Fruit fly (Drosophila melanogaster) whole organism, embryonic: ENCODE measurements around the gene CG5056.
A peak's percentile ranks its signal among the peaks of the same experiment; 100 is the strongest.

Experiments used
- CG10654 ChIP-seq: fragments of 200-800 bp; sonication (Bioruptor generic); optimal IDR thresholded peaks from 2 replicates; lab custom pipeline; 2016; ENCODE audit warnings: missing biosample characterization, missing genetic modification characterization
- CG12236 ChIP-seq: fragments of 200-800 bp; sonication (Bioruptor generic); optimal IDR thresholded peaks from 2 replicates; lab custom pipeline; 2016; ENCODE audit warnings: missing biosample characterization, missing genetic modification characterization
- CG14965 ChIP-seq: fragments of 200-800 bp; sonication (Bioruptor generic); optimal IDR thresholded peaks from 2 replicates; lab custom pipeline; 2016; ENCODE audit warnings: missing biosample characterization, missing genetic modification characterization, borderline replicate concordance
- CG16813 ChIP-seq: fragments of 200-800 bp; sonication (Bioruptor generic); IDR thresholded peaks from 3 replicates; pipeline ENCODE4 v1.3.6; 2022; ENCODE audit warnings: missing biosample characterization, missing genetic modification characterization; ENCODE audit not compliant: partially characterized antibody
- CG1832 ChIP-seq: fragments of 200-800 bp; sonication (Bioruptor generic); optimal IDR thresholded peaks from 2 replicates; lab custom pipeline; 2017; ENCODE audit warnings: missing biosample characterization, mild to moderate bottlenecking, missing genetic modification characterization, inconsistent platforms
- CG30431 ChIP-seq: fragments of 200-800 bp; sonication (Bioruptor generic); optimal IDR thresholded peaks from 2 replicates; lab custom pipeline; 2017; ENCODE audit warnings: missing biosample characterization, missing genetic modification characterization
- CG31441 ChIP-seq: fragments of 200-800 bp; sonication (Bioruptor generic); IDR thresholded peaks from 2 replicates; pipeline ENCODE4 v1.3.6; 2022; ENCODE audit warnings: missing biosample characterization, missing genetic modification characterization
- CG34422 ChIP-seq: fragments of 200-800 bp; sonication (Bioruptor generic); IDR thresholded peaks from 3 replicates; pipeline ENCODE4 v1.3.6; 2022; ENCODE audit warnings: missing biosample characterization, missing genetic modification characterization
- CG3726 ChIP-seq: fragments of 200-800 bp; sonication (Bioruptor generic); IDR thresholded peaks from 3 replicates; pipeline ENCODE4, ENCODE4 v1.3.6; 2022; ENCODE audit warnings: missing biosample characterization, missing genetic modification characterization
- CG5180 ChIP-seq: fragments of 200-800 bp; sonication (Bioruptor generic); optimal IDR thresholded peaks from 3 replicates; lab custom pipeline; 2017; ENCODE audit warnings: missing biosample characterization, missing genetic modification characterization, mild to moderate bottlenecking, moderate library complexity, missing genetic modification reagents
- CG8924 ChIP-seq: fragments of 200-800 bp; optimal IDR thresholded peaks from 3 replicates; lab custom pipeline; 2019; ENCODE audit warnings: missing biosample characterization, mild to moderate bottlenecking, missing genetic modification characterization, moderate library complexity
- CG9932 ChIP-seq: fragments of 200-800 bp; sonication (Bioruptor generic); IDR thresholded peaks from 2 replicates; pipeline ENCODE4 v1.3.6; 2022; ENCODE audit warnings: missing biosample characterization, missing genetic modification characterization
- Chrac-16 ChIP-seq: fragments of 200-800 bp; sonication (Bioruptor generic); optimal IDR thresholded peaks from 3 replicates; lab custom pipeline; 2016; ENCODE audit warnings: missing biosample characterization, missing genetic modification characterization
- Deaf1 ChIP-seq: fragments of 200-800 bp; optimal IDR thresholded peaks from 3 replicates; lab custom pipeline; 2019; ENCODE audit warnings: missing biosample characterization, mild to moderate bottlenecking, missing genetic modification characterization, moderate library complexity
- Dfd ChIP-seq, 2 experiments: fragments of >200 bp; optimal IDR thresholded peaks; 2 replicates each; lab custom pipeline; 2017; ENCODE audit warnings: missing biosample characterization in 2 of 2, missing genetic modification characterization in 2 of 2
- Fer3 ChIP-seq: fragments of 200-800 bp; sonication (Bioruptor generic); optimal IDR thresholded peaks from 2 replicates; lab custom pipeline; 2018; ENCODE audit warnings: missing biosample characterization, mild to moderate bottlenecking, missing genetic modification characterization, moderate library complexity
- HLH54F ChIP-seq: fragments of 200-800 bp; sonication (Bioruptor generic); optimal IDR thresholded peaks from 3 replicates; lab custom pipeline; 2016; ENCODE audit warnings: missing biosample characterization, missing genetic modification characterization
- Kr ChIP-seq: fragments of 200-800 bp; sonication (Bioruptor generic); optimal IDR thresholded peaks from 2 replicates; lab custom pipeline; 2017; ENCODE audit warnings: missing biosample characterization, mild to moderate bottlenecking, missing genetic modification characterization
- NC2α ChIP-seq: fragments of 200-800 bp; sonication (Bioruptor generic); optimal IDR thresholded peaks from 2 replicates; lab custom pipeline; 2016; ENCODE audit warnings: missing biosample characterization, missing genetic modification characterization
- Pdp1 ChIP-seq, 2 experiments: fragments of 200-800 bp; sonication (Bioruptor generic); optimal IDR thresholded peaks; 3 replicates each; lab custom pipeline; 2016; ENCODE audit warnings: missing biosample characterization in 2 of 2, missing genetic modification characterization in 2 of 2, mild to moderate bottlenecking in 1 of 2, moderate library complexity in 1 of 2
- Sry-δ ChIP-seq: fragments of 200-800 bp; sonication (Bioruptor generic); optimal IDR thresholded peaks from 2 replicates; lab custom pipeline; 2016; ENCODE audit warnings: missing biosample characterization, missing genetic modification characterization
- Trl ChIP-seq, 3 experiments: fragments of >200 bp in 2 of 3; fragments of 200-800 bp in 1 of 3; sonication (Bioruptor generic) in 1 of 3; optimal IDR thresholded peaks; 2 replicates in 1 of 3; 3 replicates in 2 of 3; lab custom pipeline; 2016 to 2017; ENCODE audit warnings: missing biosample characterization in 1 of 3, missing genetic modification characterization in 1 of 3
- bsh ChIP-seq, 2 experiments: fragments of 200-800 bp; sonication (Bioruptor generic); optimal IDR thresholded peaks; 2 replicates each; lab custom pipeline; 2017 to 2018; ENCODE audit warnings: mild to moderate bottlenecking in 2 of 2, missing biosample characterization in 2 of 2, missing genetic modification characterization in 2 of 2, moderate library complexity in 1 of 2
- cg ChIP-seq: fragments of 200-800 bp; sonication (Bioruptor generic); optimal IDR thresholded peaks from 3 replicates; lab custom pipeline; 2019; ENCODE audit warnings: missing biosample characterization, mild to moderate bottlenecking, missing genetic modification characterization, moderate library complexity
- dpn ChIP-seq, 2 experiments: fragments of 200-800 bp; sonication (Bioruptor generic); optimal IDR thresholded peaks; 3 replicates each; lab custom pipeline; 2016; ENCODE audit warnings: missing biosample characterization in 2 of 2, missing genetic modification characterization in 2 of 2
- ewg ChIP-seq: fragments of 200-800 bp; sonication (Bioruptor generic); optimal IDR thresholded peaks from 3 replicates; lab custom pipeline; 2017; ENCODE audit warnings: mild to moderate bottlenecking, missing biosample characterization, missing genetic modification reagents, missing genetic modification characterization
- fd96Cb ChIP-seq: fragments of 200-800 bp; sonication (Bioruptor generic); optimal IDR thresholded peaks from 2 replicates; lab custom pipeline; 2018; ENCODE audit warnings: missing biosample characterization, mild to moderate bottlenecking, missing genetic modification characterization, moderate library complexity
- lmd ChIP-seq: fragments of 200-800 bp; sonication (Bioruptor generic); IDR thresholded peaks from 2 replicates; pipeline ENCODE4 v1.3.6; 2022; ENCODE audit warnings: missing biosample characterization, missing genetic modification characterization
- mld ChIP-seq: fragments of 200-800 bp; sonication (Bioruptor generic); IDR thresholded peaks from 3 replicates; pipeline ENCODE4 v1.3.6; 2022; ENCODE audit warnings: missing biosample characterization, missing genetic modification characterization; ENCODE audit not compliant: partially characterized antibody
- nau ChIP-seq: fragments of 200-800 bp; sonication (Bioruptor generic); optimal IDR thresholded peaks from 3 replicates; lab custom pipeline; 2017; ENCODE audit warnings: missing biosample characterization, mild to moderate bottlenecking, missing genetic modification characterization, missing genetic modification reagents
- nerfin-1 ChIP-seq: fragments of 200-800 bp; sonication (Bioruptor generic); optimal IDR thresholded peaks from 3 replicates; lab custom pipeline; 2019; ENCODE audit warnings: missing biosample characterization, mild to moderate bottlenecking, missing genetic modification characterization, moderate library complexity
- ro ChIP-seq: fragments of 200-800 bp; sonication (Bioruptor generic); IDR thresholded peaks from 2 replicates; pipeline ENCODE4 v1.3.6; 2022; ENCODE audit warnings: missing biosample characterization, missing genetic modification characterization
- sna ChIP-seq: fragments of 200-800 bp; sonication (Bioruptor generic); IDR thresholded peaks from 2 replicates; pipeline ENCODE4 v1.3.6; 2022; ENCODE audit warnings: missing biosample characterization, missing genetic modification characterization; ENCODE audit not compliant: partially characterized antibody
- trh ChIP-seq: fragments of 200-800 bp; sonication (Bioruptor generic); optimal IDR thresholded peaks from 2 replicates; lab custom pipeline; 2016; ENCODE audit warnings: missing biosample characterization, missing genetic modification characterization
- vnd ChIP-seq: fragments of 200-800 bp; sonication (Bioruptor generic); IDR thresholded peaks from 3 replicates; pipeline ENCODE4 v1.3.6; 2022; ENCODE audit warnings: missing biosample characterization, missing genetic modification characterization; ENCODE audit not compliant: partially characterized antibody
- wek ChIP-seq: fragments of 200-800 bp; sonication (Bioruptor generic); optimal IDR thresholded peaks from 3 replicates; lab custom pipeline; 2018; ENCODE audit warnings: missing biosample characterization, mild to moderate bottlenecking, missing genetic modification characterization, moderate library complexity

The CG5056 gene

dm6 chr2L:10375464-10376236, 9.2 kb downstream of the CG5056 start, which contains the start of the genes CG33303 and dpr19 (continued):
- TF ChIP-seq CG10654 (GFP tag; lab: Kevin White, UChicago) = peak; percentile 29
- TF ChIP-seq vnd = no peak
- TF ChIP-seq nau (GFP tag; lab: Kevin White, UChicago) = no peak
- no peak for TF ChIP-seq Kr (GFP tag; lab: Kevin White, UChicago)
- TF ChIP-seq trh (GFP tag; lab: Kevin White, UChicago) = peak; percentile 19
- TF ChIP-seq lmd (GFP tag; lab: Robert Waterston, UW) = peak; percentile 52; the same call in 1 of the 2 replicates
- no peak for TF ChIP-seq CG30431 (GFP tag; lab: Kevin White, UChicago)
- peak in 1 of 2 experiments; percentile 50 for TF ChIP-seq dpn (GFP tag; optimal IDR thresholded peaks at IDR 0.05; lab: Kevin White, UChicago)
- TF ChIP-seq mld = no peak
- TF ChIP-seq fd96Cb (tag; lab: Kevin White, UChicago) = peak; percentile 66
- TF ChIP-seq CG31441 (GFP tag; lab: Robert Waterston, UW) = peak; percentile 94
- peak; percentile 71 for TF ChIP-seq Fer3
- peak; percentile 76 for TF ChIP-seq nerfin-1 (tag; lab: Kevin White, UChicago)
- TF ChIP-seq wek (GFP tag; lab: Kevin White, UChicago) = peak; percentile 95
- TF ChIP-seq CG16813 = no peak
- peak; percentile 38 for TF ChIP-seq Chrac-16 (GFP tag; lab: Kevin White, UChicago)
- peak in 1 of 2 experiments; percentile 83 for TF ChIP-seq bsh (GFP tag; optimal IDR thresholded peaks at IDR 0.05; lab: Kevin White, UChicago)
- no peak for TF ChIP-seq sna (GFP tag; lab: Robert Waterston, UW)
- TF ChIP-seq ro (GFP tag; lab: Robert Waterston, UW) = no peak
- TF ChIP-seq Sry-δ (GFP tag; lab: Kevin White, UChicago) = no peak
- no peak for TF ChIP-seq CG1832 (GFP tag; lab: Kevin White, UChicago)
- TF ChIP-seq CG12236 (GFP tag; lab: Kevin White, UChicago) = no peak
- no peak for TF ChIP-seq NC2α (GFP tag; lab: Kevin White, UChicago)
- peak; percentile 90 for TF ChIP-seq CG8924 (tag; lab: Kevin White, UChicago)

dm6 chr2L:10376276-10376675, 9.8 kb downstream of the CG5056 start:
- TF ChIP-seq Deaf1 (tag; lab: Kevin White, UChicago) (peak; percentile 83), ewg (GFP tag; lab: Kevin White, UChicago) (peak; percentile 90), HLH54F (GFP tag; lab: Kevin White, UChicago) (no peak), Trl (optimal IDR thresholded peaks at IDR 0.05; lab: Kevin White, UChicago) (no peak), Trl (GFP tag; optimal IDR thresholded peaks at IDR 0.05; lab: Kevin White, UChicago) (peak; percentile 1), CG5180 (no peak), CG34422 (GFP tag; lab: Robert Waterston, UW) (no peak), Pdp1 (GFP tag; optimal IDR thresholded peaks at IDR 0.05; lab: Kevin White, UChicago) (peak in 1 of 2 experiments; percentile 40), CG3726 (no peak), cg (GFP tag; lab: Kevin White, UChicago) (peak; percentile 65), Dfd (GFP tag; optimal IDR thresholded peaks at IDR 0.05; lab: Kevin White, UChicago) (peak in 1 of 2 experiments; percentile 8), CG9932 (no peak), nau (GFP tag; lab: Kevin White, UChicago) (no peak), CG14965 (GFP tag; lab: Kevin White, UChicago) (no peak)
